Fruit fly (Drosophila melanogaster): ENCODE data around the gene Zmynd8.
A peak's percentile ranks its signal among the peaks of the same experiment; 100 is the strongest.

Gene Zmynd8

DNA sequence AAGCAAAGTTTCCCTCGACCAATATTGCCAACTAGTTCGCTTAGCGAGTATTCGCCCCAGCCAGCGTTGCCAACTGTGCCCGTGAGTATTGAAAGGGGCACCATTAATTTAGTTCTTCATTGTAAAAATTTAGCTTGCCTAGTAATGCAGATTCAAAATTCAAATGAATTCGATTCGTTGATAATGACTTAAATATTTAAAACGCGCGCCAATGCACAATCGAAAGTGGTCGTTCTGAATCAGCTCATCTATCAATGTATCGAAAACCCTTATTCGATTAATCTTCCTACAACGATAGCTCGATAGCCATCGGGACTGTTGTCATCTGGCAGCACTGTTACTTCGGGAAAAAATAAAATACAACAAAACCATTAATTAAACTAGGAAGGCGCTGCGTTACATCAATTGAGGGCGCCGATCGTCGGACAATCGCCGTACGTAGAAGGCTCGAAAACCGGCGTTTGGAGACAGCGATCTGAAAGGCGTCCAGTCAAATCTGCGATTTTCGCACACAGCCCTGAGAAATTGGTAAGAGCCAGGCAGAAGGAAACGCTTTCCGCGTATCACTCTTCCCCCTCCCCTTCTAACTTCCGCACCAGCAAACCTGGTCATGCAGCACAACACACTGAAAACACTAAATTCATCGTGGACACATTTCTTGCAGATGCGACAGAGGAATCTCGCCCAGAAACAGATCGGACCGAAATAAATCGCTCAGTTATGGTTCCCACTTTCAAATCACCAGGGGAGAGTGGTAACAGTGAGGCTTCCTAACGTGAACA, at the start of gene Zmynd8 (continued):
- TF ChIP-seq pzg (GFP tag; optimal IDR thresholded peaks at IDR 0.05) (peak; percentile 89), Antp (GFP tag; optimal IDR thresholded peaks at IDR 0.05) (no peak), Ets65A (GFP tag) (peak; percentile 92), CG17829 (tag; optimal IDR thresholded peaks at IDR 0.05) (peak; percentile 4), kay (GFP tag; optimal IDR thresholded peaks at IDR 0.05) (no peak), disco-r (GFP tag; optimal IDR thresholded peaks at IDR 0.05) (no peak), z (GFP tag; IDR thresholded peaks at IDR 0.05) (no peak), nom (GFP tag; optimal IDR thresholded peaks at IDR 0.05) (peak; percentile 44), Mrtf (GFP tag; IDR thresholded peaks at IDR 0.05) (no peak), CG7928 (GFP tag; optimal IDR thresholded peaks at IDR 0.05) (peak; percentile 23), jigr1 (GFP tag; IDR thresholded peaks at IDR 0.05) (no peak), jing (GFP tag; optimal IDR thresholded peaks at IDR 0.05) (no peak), pnt (GFP tag; optimal IDR thresholded peaks at IDR 0.05) (no peak), CG18011 (GFP tag; optimal IDR thresholded peaks at IDR 0.05) (no peak), CG5245 (GFP tag; optimal IDR thresholded peaks at IDR 0.05) (no peak), CG14860 (GFP tag; IDR thresholded peaks at IDR 0.05; ENCODE audit: partially characterized antibody) (peak; percentile 74), sima (GFP tag; optimal IDR thresholded peaks at IDR 0.05) (no peak), Hmr (GFP tag; optimal IDR thresholded peaks at IDR 0.05) (peak; percentile 46), CG7839 (tag; optimal IDR thresholded peaks at IDR 0.05) (no peak), HmgD (GFP tag; optimal IDR thresholded peaks at IDR 0.05) (peak; percentile 27), CG13296 (GFP tag; optimal IDR thresholded peaks at IDR 0.05) (no peak), HmgZ (tag; optimal IDR thresholded peaks at IDR 0.05) (peak; percentile 41), CG6272 (GFP tag; IDR thresholded peaks at IDR 0.05) (no peak), CG14441 (GFP tag; IDR thresholded peaks at IDR 0.05) (no peak), Rx (GFP tag; IDR thresholded peaks at IDR 0.05) (no peak), Meics (GFP tag; optimal IDR thresholded peaks at IDR 0.05) (no peak), CG18764 (GFP tag; optimal IDR thresholded peaks at IDR 0.05) (no peak), Sry-β (GFP tag; optimal IDR thresholded peaks at IDR 0.05) (no peak), stwl (tag; optimal IDR thresholded peaks at IDR 0.05) (peak; percentile 89), CG2120 (GFP tag; optimal IDR thresholded peaks at IDR 0.05) (no peak), bab2 (GFP tag; optimal IDR thresholded peaks at IDR 0.05) (no peak), CG17186 (GFP tag; optimal IDR thresholded peaks at IDR 0.05) (peak; percentile 63), dysf (GFP tag; IDR thresholded peaks at IDR 0.05) (no peak), oc (tag; optimal IDR thresholded peaks at IDR 0.05) (no peak), cg (GFP tag; optimal IDR thresholded peaks at IDR 0.05) (no peak), ci (GFP tag; IDR thresholded peaks at IDR 0.05) (no peak), CG11696 (GFP tag; IDR thresholded peaks at IDR 0.05) (no peak), CG8924 (tag; optimal IDR thresholded peaks at IDR 0.05) (peak; percentile 56), Sin3A (optimal IDR thresholded peaks at IDR 0.05) (peak; percentile 93), Hr78 (GFP tag; optimal IDR thresholded peaks at IDR 0.05) (no peak), CG11504 (tag; optimal IDR thresholded peaks at IDR 0.05) (no peak), CG6254 (GFP tag; optimal IDR thresholded peaks at IDR 0.05) (no peak), CG11560 (tag; IDR thresholded peaks at IDR 0.05) (peak; percentile 99), her (GFP tag; optimal IDR thresholded peaks at IDR 0.05) (peak; percentile 17), CG10654 (GFP tag; optimal IDR thresholded peaks at IDR 0.05) (no peak), exex (tag; optimal IDR thresholded peaks at IDR 0.05) (no peak), CG12659 (GFP tag; optimal IDR thresholded peaks at IDR 0.05) (peak; percentile 48), Atf3 (GFP tag; optimal IDR thresholded peaks at IDR 0.05) (no peak), Six4 (GFP tag; optimal IDR thresholded peaks at IDR 0.05) (no peak), cad (GFP tag; optimal IDR thresholded peaks at IDR 0.05) (no peak), Ets97D (GFP tag; optimal IDR thresholded peaks at IDR 0.05) (peak; percentile 86)

Data from whole organism, embryonic.